Worm (Caenorhabditis elegans): ENCODE results near the gene nhr-288.
A peak's percentile ranks its signal among the peaks of the same experiment; 100 is the strongest.
"Not testable (repeated sequence)": the region's sequence is repeated elsewhere in the genome, so short reads cannot be mapped to it uniquely, and the experiment has no call there.

nhr-288 gene

ce11 chrV:18404767-18405166 is 22.3 kb upstream of the nhr-288 start, which contains the start of gene srh-209:
srh-209 (minus strand) TSS chrV:18404867.
- TF ChIP-seq nhr-19 (GFP tag; conservative IDR thresholded peaks at IDR 0.05); tlp-1 (tag; optimal IDR thresholded peaks at IDR 0.05); nhr-28 (tag; optimal IDR thresholded peaks at IDR 0.05): not testable (repeated sequence)

ce11 chrV:18402743-18403142 is 20.3 kb upstream of the nhr-288 start:
- TF ChIP-seq vab-15 (tag; optimal IDR thresholded peaks at IDR 0.05) (no peak), zag-1 (tag; optimal IDR thresholded peaks at IDR 0.05) (no peak), ceh-63 (GFP tag; optimal IDR thresholded peaks at IDR 0.05) (no peak), mdl-1 (tag; optimal IDR thresholded peaks at IDR 0.05) (no peak), ets-5 (GFP tag; IDR thresholded peaks at IDR 0.05) (no peak), fkh-10 (GFP tag; optimal IDR thresholded peaks at IDR 0.05) (no peak), efl-1 (optimal IDR thresholded peaks at IDR 0.05) (no peak), efl-1 (GFP tag; optimal IDR thresholded peaks at IDR 0.05 in 1 of 2) (peak in 1 of 2 experiments; percentile 90)

DNA sequence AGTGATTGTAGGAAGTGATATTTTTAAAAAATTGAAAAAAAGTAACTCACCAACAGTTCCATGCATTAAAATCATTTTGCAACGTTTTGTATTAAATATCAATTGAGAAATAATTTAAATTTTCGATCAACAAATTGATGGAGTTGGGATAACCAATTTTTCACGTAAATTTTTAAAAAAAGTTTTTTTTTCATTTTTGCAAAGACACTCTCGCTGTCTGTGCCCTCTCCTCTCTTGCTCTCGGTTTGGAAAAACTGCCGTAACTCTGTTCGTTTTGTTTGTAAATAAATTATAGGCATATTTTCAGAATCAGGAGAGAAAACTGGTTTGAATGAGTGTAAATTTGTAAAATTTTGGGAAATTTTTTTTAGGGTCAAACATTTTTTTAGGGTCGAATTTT is 15.3 kb upstream of the nhr-288 start, which contains the start of gene Y51A2B.16:
Gene Y51A2B.16, minus strand, starts transcription at position 101 of the 400 bp plus-strand sequence.
- TF ChIP-seq lin-13 (GFP tag; optimal IDR thresholded peaks at IDR 0.05) = no peak
- no peak for TF ChIP-seq sptf-1 (tag; optimal IDR thresholded peaks at IDR 0.05)
- TF ChIP-seq nhr-90 (tag; optimal IDR thresholded peaks at IDR 0.05; ENCODE audit: poor library complexity) = no peak
- no peak for TF ChIP-seq egl-13 (tag; optimal IDR thresholded peaks at IDR 0.05)
- TF ChIP-seq dsc-1 (tag; optimal IDR thresholded peaks at IDR 0.05) = no peak
- TF ChIP-seq efl-1 (optimal IDR thresholded peaks at IDR 0.05) = no peak
- TF ChIP-seq efl-1 (GFP tag; optimal IDR thresholded peaks at IDR 0.05 in 1 of 2) = peak in 1 of 2 experiments; percentile 6

DNA sequence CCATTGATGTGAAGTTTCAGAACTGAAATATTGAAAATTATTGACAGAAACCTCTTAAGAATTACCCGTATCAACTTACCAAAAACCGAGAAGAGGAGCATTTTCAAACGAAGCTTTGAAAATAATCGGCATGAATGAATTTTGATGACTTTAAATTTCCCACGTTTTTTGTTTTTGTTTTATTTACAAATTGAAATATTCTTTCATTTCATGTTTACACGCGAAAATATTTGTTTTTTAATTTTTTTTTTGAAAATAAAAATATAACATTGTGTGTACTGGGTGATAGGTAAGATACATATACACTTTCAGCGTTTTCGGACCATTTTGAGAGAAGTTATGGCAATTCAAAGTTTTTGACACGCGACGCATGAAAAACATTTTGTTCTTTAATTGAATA is 13.2 kb upstream of the nhr-288 start, which contains the start of gene Y51A2B.9:
Gene Y51A2B.9, minus strand, starts transcription at position 101 of the 400 bp plus-strand sequence.
- TF ChIP-seq mep-1 (tag; optimal IDR thresholded peaks at IDR 0.05) = no peak
- TF ChIP-seq snu-23 (GFP tag; optimal IDR thresholded peaks at IDR 0.05) = no peak
- no peak for TF ChIP-seq zip-4 (GFP tag; optimal IDR thresholded peaks at IDR 0.05)
- no peak for TF ChIP-seq swsn-7 (tag; optimal IDR thresholded peaks at IDR 0.05)
- no peak for TF ChIP-seq unc-98 (GFP tag; IDR thresholded peaks at IDR 0.05)
- no peak for TF ChIP-seq rnt-1 (tag; optimal IDR thresholded peaks at IDR 0.05)
- TF ChIP-seq ama-1 (optimal IDR thresholded peaks at IDR 0.05) = no peak
- TF ChIP-seq sptf-1 (tag; optimal IDR thresholded peaks at IDR 0.05) = no peak
- no peak for TF ChIP-seq sox-4 (tag; optimal IDR thresholded peaks at IDR 0.05)
- no peak for TF ChIP-seq nhr-76 (tag; optimal IDR thresholded peaks at IDR 0.05)
- no peak for TF ChIP-seq nhr-237 (tag; optimal IDR thresholded peaks at IDR 0.05)
- TF ChIP-seq dpl-1 (GFP tag; optimal IDR thresholded peaks at IDR 0.05) = no peak
- no peak for TF ChIP-seq efl-1 (optimal IDR thresholded peaks at IDR 0.05)
- TF ChIP-seq efl-1 (GFP tag; optimal IDR thresholded peaks at IDR 0.05 in 1 of 2) = no peak
- TF ChIP-seq nhr-12 (tag; optimal IDR thresholded peaks at IDR 0.05) = no peak

DNA sequence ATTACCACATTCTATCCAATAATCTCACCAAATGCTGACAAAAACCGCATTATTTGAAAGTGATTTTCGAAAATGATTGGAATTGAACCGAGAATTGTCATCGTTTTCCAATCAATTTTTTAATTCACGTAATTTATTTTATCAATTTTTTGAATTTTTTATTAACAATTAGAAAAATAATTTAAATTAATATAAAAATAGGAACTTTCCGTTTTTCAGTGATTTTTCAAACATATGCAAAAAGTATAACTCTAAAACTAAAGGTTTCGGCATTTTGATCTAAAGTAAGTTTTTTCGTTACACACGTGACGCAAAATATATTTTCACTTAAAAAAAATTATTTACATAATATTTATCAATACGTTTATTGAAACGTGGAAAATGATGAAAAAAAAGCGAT is 11.7 kb upstream of the nhr-288 start, which contains the start of gene Y51A2B.6:
Gene Y51A2B.6, minus strand, starts transcription at position 101 of the 400 bp plus-strand sequence.
- TF ChIP-seq mab-9 (GFP tag; IDR thresholded peaks at IDR 0.05) = no peak
- TF ChIP-seq pqm-1 (tag; optimal IDR thresholded peaks at IDR 0.05) = no peak
- TF ChIP-seq ztf-11 (tag; optimal IDR thresholded peaks at IDR 0.05) = no peak
- TF ChIP-seq lsy-2 (tag; optimal IDR thresholded peaks at IDR 0.05) = no peak
- TF ChIP-seq nhr-19 (GFP tag; conservative IDR thresholded peaks at IDR 0.05) = no peak
- no peak for TF ChIP-seq ama-1 (optimal IDR thresholded peaks at IDR 0.05)
- no peak for TF ChIP-seq dsc-1 (tag; optimal IDR thresholded peaks at IDR 0.05)
- TF ChIP-seq efl-1 (optimal IDR thresholded peaks at IDR 0.05) = no peak
- no peak for TF ChIP-seq efl-1 (GFP tag; optimal IDR thresholded peaks at IDR 0.05 in 1 of 2)
- TF ChIP-seq blmp-1 (tag; optimal IDR thresholded peaks at IDR 0.05) = no peak
- TF ChIP-seq tbx-2 (tag; optimal IDR thresholded peaks at IDR 0.05) = no peak
- TF ChIP-seq elt-3 (tag; optimal IDR thresholded peaks at IDR 0.05) = no peak
- TF ChIP-seq alr-1 (tag; optimal IDR thresholded peaks at IDR 0.05; ENCODE audit: borderline replicate concordance) = no peak
- TF ChIP-seq mep-1 (tag; optimal IDR thresholded peaks at IDR 0.05) = no peak
- TF ChIP-seq lir-3 (tag; optimal IDR thresholded peaks at IDR 0.05; ENCODE audit: poor library complexity) = no peak
- no peak for TF ChIP-seq mef-2 (tag; optimal IDR thresholded peaks at IDR 0.05)
- no peak for TF ChIP-seq hpl-2 (GFP tag; optimal IDR thresholded peaks at IDR 0.05)
- TF ChIP-seq C04F5.9 (tag; optimal IDR thresholded peaks at IDR 0.05) = no peak
- TF ChIP-seq ces-1 (GFP tag; optimal IDR thresholded peaks at IDR 0.05) = no peak
- TF ChIP-seq lin-39 (tag; optimal IDR thresholded peaks at IDR 0.05) = no peak
